Fruit fly (Drosophila melanogaster) Kc167 (cell line): ENCODE measurements around the gene BCL7-like.

Source experiments
- Myc ChIP-seq: fragments of >200 bp; optimal IDR thresholded peaks from 2 replicates; lab custom pipeline; 2017; ENCODE audit warnings: missing external identifiers
- Sin3A ChIP-seq: fragments of >200 bp; optimal IDR thresholded peaks from 2 replicates; lab custom pipeline; 2018; ENCODE audit warnings: missing external identifiers
- h ChIP-seq: fragments of >200 bp; optimal IDR thresholded peaks from 3 replicates; lab custom pipeline; 2018; ENCODE audit warnings: missing external identifiers
- insv ChIP-seq: fragments of >200 bp; optimal IDR thresholded peaks from 3 replicates; lab custom pipeline; 2018; ENCODE audit warnings: missing external identifiers
- psq ChIP-seq: fragments of >200 bp; optimal IDR thresholded peaks from 2 replicates; lab custom pipeline; 2017; ENCODE audit warnings: missing external identifiers
- ttk ChIP-seq: sonication (Bioruptor generic); optimal IDR thresholded peaks from 2 replicates; lab custom pipeline; 2017; ENCODE audit warnings: missing external identifiers

BCL7-like gene

dm6 chrX:9355996-9356708 lies at the start of gene BCL7-like, which contains the start of gene Zdhhc8:
TSS of gene BCL7-like (plus strand) at chrX:9356634.
TSS of gene Zdhhc8 (minus strand) at chrX:9356227.
- no peak for TF ChIP-seq ttk (lab: Kevin White, UChicago)
- no peak for TF ChIP-seq Myc (lab: Kevin White, UChicago)
- no peak for TF ChIP-seq insv
- TF ChIP-seq psq, result no peak
- no peak for TF ChIP-seq Sin3A (lab: Kevin White, UChicago)
- no peak for TF ChIP-seq h (lab: Kevin White, UChicago)

- TF ChIP-seq ttk (lab: Kevin White, UChicago) (no peak), insv (no peak), h (lab: Kevin White, UChicago) (no peak), Sin3A (lab: Kevin White, UChicago) (no peak), Myc (lab: Kevin White, UChicago) (no peak), psq (no peak)
Measured at dm6 chrX:9309959-9310658, 46.3 kb upstream of the BCL7-like start.

- TF ChIP-seq h (lab: Kevin White, UChicago), result no peak
- TF ChIP-seq insv, result no peak
- TF ChIP-seq Sin3A (lab: Kevin White, UChicago), result no peak
- TF ChIP-seq ttk (lab: Kevin White, UChicago), result no peak
Measured at dm6 chrX:9317100-9317499, 39.3 kb upstream of the BCL7-like start.

dm6 chrX:9319140-9319539 lies 37.3 kb upstream of the BCL7-like start, which contains the start of the genes c12.1 and c12.2:
TSS of gene c12.1 (minus strand) at chrX:9319223.
TSS of gene c12.2 (plus strand) at chrX:9319359.
- TF ChIP-seq h (lab: Kevin White, UChicago), result no peak
- TF ChIP-seq Sin3A (lab: Kevin White, UChicago), result no peak
- TF ChIP-seq psq, result no peak
- TF ChIP-seq Myc (lab: Kevin White, UChicago), result no peak
- TF ChIP-seq insv, result no peak
- no peak for TF ChIP-seq ttk (lab: Kevin White, UChicago)

- TF ChIP-seq h (lab: Kevin White, UChicago) (no peak), ttk (lab: Kevin White, UChicago) (no peak), psq (no peak), Sin3A (lab: Kevin White, UChicago) (no peak), insv (no peak), Myc (lab: Kevin White, UChicago) (no peak)
Measured at dm6 chrX:9330387-9330786, 26.0 kb upstream of the BCL7-like start, which contains the start of gene CG34450. TSS of gene CG34450 (minus strand) at chrX:9330487.

- no peak for TF ChIP-seq Sin3A (lab: Kevin White, UChicago)
- TF ChIP-seq Myc (lab: Kevin White, UChicago), result no peak
- TF ChIP-seq psq, result no peak
- no peak for TF ChIP-seq h (lab: Kevin White, UChicago)
- no peak for TF ChIP-seq ttk (lab: Kevin White, UChicago)
- TF ChIP-seq insv, result no peak
Measured at dm6 chrX:9332208-9332607, 24.2 kb upstream of the BCL7-like start.

- TF ChIP-seq Myc (lab: Kevin White, UChicago), result no peak
- TF ChIP-seq Sin3A (lab: Kevin White, UChicago), result no peak
Measured at dm6 chrX:9343480-9344477, 12.7 kb upstream of the BCL7-like start.

dm6 chrX:9344482-9345106 lies 11.8 kb upstream of the BCL7-like start:
- TF ChIP-seq insv (no peak), psq (no peak), h (lab: Kevin White, UChicago) (no peak), Myc (lab: Kevin White, UChicago) (no peak), Sin3A (lab: Kevin White, UChicago) (no peak), ttk (lab: Kevin White, UChicago) (no peak)

dm6 chrX:9345522-9345921 lies 10.9 kb upstream of the BCL7-like start:
- TF ChIP-seq insv, result no peak

dm6 chrX:9347767-9348166 lies 8.7 kb upstream of the BCL7-like start:
- TF ChIP-seq ttk (lab: Kevin White, UChicago) (no peak), insv (no peak), Sin3A (lab: Kevin White, UChicago) (no peak), Myc (lab: Kevin White, UChicago) (no peak), h (lab: Kevin White, UChicago) (no peak), psq (no peak)

- TF ChIP-seq h (lab: Kevin White, UChicago) (no peak), Sin3A (lab: Kevin White, UChicago) (no peak), Myc (lab: Kevin White, UChicago) (no peak), insv (no peak), psq (no peak), ttk (lab: Kevin White, UChicago) (no peak)
Measured at dm6 chrX:9349224-9349623, 7.2 kb upstream of the BCL7-like start.
